Worm (Caenorhabditis elegans) whole organism, dauer: ENCODE measurements around the gene rbm-28.

Experiments
- unc-62 ChIP-seq: sonication (generic microtip); optimal IDR thresholded peaks from 2 replicates; lab custom pipeline; 2017; ENCODE audit warnings: missing biosample characterization, missing genetic modification reagents, missing genetic modification characterization

rbm-28 gene

DNA sequence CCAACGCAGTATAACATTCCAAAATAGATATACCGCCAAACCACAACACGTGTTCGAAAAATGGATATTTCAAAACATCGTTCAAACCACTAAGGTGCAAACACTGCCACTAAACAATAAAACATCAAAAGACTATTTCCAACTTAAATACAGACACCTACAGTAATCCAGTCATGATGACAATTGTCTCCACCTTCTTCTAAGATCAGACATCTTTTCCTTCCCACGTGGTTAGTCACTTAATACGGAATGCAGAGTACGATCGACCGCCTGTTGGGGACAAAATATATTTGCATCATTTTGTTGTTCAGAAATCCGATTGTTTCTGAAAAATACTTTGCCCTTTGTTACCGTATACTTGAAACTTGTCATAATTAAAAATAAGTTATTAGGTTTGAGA is 15.8 kb upstream of the rbm-28 start:
- no peak for TF ChIP-seq unc-62 (GFP tag; lab: Kevin White, UChicago)

DNA sequence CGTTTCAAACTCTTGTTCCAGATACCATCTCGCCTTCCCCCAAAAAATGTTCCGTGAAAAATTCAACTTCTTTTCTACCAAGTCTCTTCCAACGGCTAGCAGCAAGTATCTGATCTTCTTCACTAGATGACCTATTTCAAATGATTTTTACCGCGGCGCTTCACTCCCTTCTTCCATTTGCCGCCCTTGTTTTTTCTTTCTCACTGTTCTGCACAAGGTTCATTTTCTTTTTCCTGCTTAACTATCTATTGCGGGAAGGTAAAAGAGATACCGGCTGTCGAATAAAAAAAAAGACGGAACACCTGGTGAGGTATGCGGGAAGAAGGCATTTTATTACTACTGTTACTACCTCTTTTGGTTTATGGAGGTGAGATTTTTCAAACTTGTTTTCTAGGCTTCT is 14.0 kb upstream of the rbm-28 start, which contains the start of gene cdh-7:
Gene cdh-7 (plus strand): TSS at position 214 of the 400 bp plus-strand sequence.
- no peak for TF ChIP-seq unc-62 (GFP tag; lab: Kevin White, UChicago)

DNA sequence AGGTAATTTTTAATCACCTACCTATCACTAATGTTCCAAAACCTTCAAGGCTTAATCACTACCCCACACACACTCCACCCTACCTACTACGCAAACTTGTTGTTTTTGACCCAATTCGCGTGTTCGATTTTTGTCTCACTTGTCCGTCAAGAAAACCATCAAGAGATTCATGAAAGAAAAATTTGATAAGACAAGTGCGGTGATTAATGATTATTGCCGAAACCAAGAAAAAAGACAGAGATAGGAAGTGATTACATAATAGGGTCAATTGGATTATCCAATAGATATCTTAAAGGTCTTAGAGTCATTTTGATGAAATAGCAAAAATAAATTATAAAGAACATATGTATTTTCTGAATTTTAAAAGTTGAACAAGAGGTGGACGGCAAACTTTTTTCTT is 12.8 kb upstream of the rbm-28 start:
- no peak for TF ChIP-seq unc-62 (GFP tag; lab: Kevin White, UChicago)

DNA sequence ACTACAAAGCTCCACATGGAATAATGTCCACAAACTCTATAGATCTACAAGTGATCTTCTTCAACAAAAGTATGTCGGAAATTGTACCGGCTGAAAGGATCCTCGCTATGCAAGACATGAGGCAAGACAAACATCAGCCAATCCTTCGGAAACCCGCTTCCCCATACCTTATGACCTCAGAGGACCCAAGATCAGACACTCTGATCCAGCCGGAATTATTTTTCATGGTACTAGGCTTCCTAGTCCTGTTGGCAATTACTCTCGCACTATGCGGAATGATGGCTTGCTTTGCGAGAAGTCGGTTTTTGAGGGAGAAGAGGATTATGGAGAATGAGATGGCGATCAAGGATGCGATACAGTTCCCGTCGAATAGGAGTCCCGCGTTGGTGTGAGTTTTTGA is 7.2 kb upstream of the rbm-28 start:
- TF ChIP-seq unc-62 (GFP tag; lab: Kevin White, UChicago) = no peak

DNA sequence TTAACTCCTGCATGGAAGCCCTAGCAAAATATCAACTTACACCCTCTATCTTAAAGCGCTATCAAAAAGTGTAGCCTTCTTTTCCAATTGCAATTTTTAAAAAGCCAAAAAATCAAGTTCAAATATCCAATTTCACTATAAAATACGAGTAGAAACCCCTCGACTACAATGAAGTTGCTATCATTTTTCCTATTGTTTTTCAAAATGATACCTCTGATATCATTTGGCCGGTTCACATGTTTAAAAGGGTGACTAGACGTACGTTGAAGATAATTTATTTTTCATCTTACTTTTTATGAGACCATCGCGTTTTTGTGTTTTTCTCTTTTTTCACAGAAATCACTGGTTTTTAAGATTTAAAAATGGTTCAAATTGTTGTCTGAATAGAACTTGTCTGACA is 5.6 kb upstream of the rbm-28 start, which contains the start of gene R05H10.1:
Gene R05H10.1 (plus strand): TSS at position 334 of the 400 bp plus-strand sequence.
- no peak for TF ChIP-seq unc-62 (GFP tag; lab: Kevin White, UChicago)

DNA sequence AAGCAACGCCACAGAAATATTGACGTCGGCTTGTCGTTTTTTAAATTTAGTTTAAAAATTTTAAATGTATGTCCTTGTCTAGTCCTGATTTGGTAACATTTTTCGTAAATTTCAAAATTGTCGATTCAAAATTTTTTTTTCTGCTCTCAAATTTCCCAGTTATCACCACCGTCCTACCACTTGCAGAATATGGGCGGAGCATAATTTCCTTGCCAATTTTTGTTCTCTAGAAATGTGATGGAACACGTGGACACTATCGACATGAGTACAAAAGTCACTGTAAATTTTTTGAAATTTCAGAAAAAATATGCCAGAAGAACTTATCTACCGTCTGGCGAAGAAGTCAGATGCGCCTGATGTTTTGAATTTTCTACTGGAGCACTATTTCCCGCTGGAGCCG is 1.8 kb upstream of the rbm-28 start, which contains the start of gene R05H10.7:
Gene R05H10.7 (plus strand): TSS at position 301 of the 400 bp plus-strand sequence.
- no peak for TF ChIP-seq unc-62 (GFP tag; lab: Kevin White, UChicago)

DNA sequence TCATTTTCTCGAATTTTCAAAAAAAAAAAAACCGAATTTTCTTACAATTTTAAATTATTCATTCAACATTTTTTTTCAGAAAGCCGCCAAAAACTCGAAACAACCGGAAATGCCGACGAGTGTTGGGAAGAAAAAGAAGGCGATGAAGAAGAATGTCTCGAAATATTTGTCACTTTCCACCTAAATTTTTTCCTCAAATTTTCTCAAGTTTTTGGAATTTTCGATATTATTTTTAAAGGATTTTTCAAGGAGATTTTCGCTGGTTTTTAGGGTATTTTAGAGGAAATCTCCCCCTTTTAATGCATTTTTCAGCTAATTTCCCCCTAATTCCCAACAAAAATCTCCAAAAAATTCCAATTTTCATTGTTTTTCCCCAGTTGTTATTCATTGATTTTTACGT is 9.1 kb downstream of the rbm-28 start:
- no peak for TF ChIP-seq unc-62 (GFP tag; lab: Kevin White, UChicago)

DNA sequence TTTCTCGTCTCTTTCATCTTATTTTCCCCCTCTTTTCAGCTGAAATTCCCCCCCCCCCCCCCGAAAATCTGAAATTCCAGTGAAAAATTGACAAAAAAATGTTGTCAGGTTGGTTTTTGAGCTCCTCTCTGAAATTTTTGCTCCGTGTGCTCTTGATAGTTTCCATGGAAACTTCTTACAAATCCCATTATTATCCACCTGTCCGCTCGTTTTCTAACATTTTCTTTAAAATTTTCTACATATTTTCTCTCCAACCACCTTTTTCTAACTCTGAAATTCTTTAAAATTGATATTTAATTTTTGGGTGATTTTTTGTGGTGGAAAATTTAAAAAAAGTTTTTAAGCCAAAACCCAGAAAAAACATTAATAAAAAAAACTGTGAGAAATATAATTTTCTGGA is 9.6 kb downstream of the rbm-28 start, which contains the start of gene gpx-2:
Gene gpx-2 (plus strand): TSS at position 99 of the 400 bp plus-strand sequence.
- TF ChIP-seq unc-62 (GFP tag; lab: Kevin White, UChicago) = no peak

DNA sequence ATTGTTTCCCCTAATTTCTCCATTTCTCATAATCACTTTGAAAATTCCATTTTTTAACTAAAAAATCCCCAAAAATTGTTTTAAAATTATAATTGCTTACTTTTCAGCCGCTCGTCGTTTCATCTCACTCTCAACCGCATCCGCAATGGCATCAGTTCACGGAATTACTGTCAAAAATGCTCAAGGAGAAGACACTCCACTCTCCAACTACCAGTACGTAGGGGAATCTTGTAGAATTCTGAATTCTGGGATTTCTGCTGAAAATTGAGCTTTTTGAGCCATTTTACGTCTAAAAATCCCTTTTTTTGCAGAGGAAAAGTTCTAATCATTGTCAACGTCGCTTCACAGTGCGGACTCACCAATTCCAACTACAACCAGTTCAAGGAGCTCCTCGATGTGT is 10.5 kb downstream of the rbm-28 start:
- no peak for TF ChIP-seq unc-62 (GFP tag; lab: Kevin White, UChicago)

DNA sequence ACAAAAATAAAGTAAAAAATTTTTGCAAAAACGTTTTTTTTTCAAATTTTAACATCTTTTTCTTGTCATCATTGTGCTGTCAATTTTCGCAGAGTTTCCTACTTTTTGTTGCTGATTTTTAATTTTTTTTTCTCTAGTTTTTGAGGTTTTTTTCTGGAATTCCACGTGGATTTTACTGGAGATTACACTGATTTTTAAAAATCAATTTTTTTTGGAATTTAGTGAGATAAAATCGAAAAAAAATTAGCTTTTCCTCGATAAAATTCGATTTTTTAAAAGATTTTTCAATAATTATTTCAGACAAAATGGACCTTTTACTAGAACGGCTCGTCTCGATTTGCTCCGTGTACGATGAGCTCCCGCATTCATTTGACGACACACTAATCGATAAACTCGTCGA is 12.6 kb downstream of the rbm-28 start, which contains the start of gene R05H10.3:
Gene R05H10.3 (plus strand): TSS at position 301 of the 400 bp plus-strand sequence.
- TF ChIP-seq unc-62 (GFP tag; lab: Kevin White, UChicago) = no peak

DNA sequence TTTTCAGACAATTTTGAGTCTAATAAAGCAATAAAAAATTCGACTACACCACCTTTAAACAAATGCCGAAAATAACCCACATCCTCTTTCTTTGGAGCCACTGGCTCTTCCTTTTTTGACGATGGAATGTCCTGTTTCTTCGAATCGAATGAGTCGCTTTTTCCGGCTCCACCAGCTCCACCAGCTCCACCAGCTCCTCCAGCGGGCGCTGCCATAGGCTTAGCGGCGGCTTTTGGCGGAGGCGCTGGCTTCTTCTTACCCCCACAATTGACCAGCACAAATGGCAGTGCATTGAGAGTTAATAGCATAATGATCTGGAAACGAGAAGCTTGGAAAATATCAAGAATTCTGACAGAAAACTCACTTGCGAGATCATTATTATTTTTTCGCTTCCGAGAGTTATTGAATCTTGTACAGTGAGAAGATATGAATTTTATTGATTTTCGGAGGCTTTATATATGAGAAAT is 19.7 kb downstream of the rbm-28 start, which contains the start of gene Y53F4A.2:
Gene Y53F4A.2 (minus strand): TSS at position 417 of the 467 bp plus-strand sequence.
- no peak for TF ChIP-seq unc-62 (GFP tag; lab: Kevin White, UChicago)

DNA sequence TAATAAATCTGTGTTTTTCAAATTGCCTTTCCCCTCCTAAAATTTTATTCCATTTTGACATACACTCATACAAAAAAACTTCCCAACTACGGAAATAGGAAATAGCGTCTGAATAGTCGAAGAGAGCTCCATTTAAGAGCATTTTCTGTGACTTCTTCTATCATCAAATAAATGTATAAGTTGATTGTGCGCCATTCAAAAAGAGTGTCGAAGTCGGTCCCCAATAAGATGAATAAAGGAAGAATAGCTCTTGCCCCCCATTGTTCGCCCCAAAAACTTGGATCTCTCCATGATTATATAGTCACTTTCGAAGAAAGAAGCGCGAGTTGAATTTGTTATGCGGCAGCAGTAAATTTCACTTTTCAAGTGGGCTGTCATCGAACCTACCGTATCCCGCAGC is 35.5 kb downstream of the rbm-28 start:
- TF ChIP-seq unc-62 (GFP tag; lab: Kevin White, UChicago) = no peak

DNA sequence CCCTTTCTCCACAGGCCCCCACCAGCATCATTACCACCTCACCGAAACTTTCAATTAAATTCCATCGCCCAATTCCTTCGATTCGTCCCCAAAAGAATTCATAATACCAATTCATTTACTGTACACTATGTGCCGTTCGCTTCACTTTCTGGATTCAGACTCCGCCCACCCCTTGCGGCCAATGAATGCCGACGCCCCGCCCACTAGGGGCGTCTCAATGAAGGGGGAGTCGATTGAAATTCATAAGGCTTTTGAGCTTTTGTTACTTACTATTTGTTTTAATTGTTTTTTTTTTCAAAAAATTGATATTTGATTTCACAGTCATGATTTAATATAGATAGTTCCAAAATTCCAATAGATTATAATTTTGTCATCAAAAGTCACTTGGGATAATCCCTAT is 39.4 kb downstream of the rbm-28 start:
- no peak for TF ChIP-seq unc-62 (GFP tag; lab: Kevin White, UChicago)

DNA sequence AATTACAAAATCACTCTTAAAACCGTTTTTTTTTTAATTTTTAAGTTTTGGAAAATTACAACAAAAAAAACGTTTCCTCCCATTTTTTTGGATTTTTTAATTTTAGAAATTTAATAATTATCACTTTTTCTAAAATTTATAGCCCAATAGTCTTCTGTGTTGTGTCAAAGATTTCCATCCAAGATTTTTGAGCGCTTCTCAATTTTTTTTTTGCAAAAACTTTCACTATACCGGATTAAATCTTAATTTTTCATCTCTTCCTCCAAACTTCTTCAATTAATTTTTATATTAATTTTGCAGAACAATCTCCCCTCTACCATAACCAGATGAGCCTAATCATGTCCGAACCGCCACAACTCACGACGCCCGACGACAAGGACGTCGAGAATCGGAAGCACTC is 45.1 kb downstream of the rbm-28 start, which contains the start of gene cog-1:
Gene cog-1 (plus strand): TSS at position 301 of the 400 bp plus-strand sequence.
- TF ChIP-seq unc-62 (GFP tag; lab: Kevin White, UChicago) = no peak

DNA sequence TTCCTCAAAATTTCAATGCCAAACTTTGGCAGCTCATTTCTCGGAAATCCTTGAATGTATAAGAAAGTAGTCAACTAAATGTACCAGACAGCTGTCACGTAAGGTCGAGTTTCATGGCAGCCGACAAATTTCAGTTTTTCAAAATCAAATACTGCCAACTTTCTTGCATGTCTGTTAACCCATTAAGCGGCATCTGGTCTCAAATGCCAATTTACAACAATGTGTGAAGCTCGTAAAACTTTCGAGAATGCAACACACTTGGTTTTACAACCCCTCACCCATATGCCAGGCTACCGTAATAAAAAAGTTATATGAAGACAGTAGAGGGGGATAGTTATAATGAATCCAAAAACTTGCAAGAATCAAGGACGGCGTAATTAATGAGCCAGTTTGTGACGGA is 46.6 kb downstream of the rbm-28 start:
- TF ChIP-seq unc-62 (GFP tag; lab: Kevin White, UChicago) = no peak

DNA sequence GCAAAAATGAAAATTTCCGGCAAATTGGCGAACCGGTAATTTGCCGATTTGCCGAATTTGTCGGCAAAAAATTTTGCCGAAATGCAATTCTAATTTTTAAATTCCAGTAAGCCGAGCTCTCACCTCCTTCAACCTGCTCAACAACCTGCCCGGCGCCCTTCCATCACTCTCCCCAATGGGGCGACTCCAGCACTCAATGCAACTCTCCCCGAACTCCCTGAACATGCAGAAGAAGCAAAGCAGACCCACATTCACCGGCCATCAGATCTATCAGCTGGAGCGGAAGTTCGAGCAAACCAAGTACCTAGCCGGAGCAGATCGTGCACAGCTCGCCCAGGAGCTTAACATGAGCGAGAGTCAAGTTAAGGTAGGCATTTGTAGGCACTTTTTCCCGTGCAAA is 47.6 kb downstream of the rbm-28 start:
- TF ChIP-seq unc-62 (GFP tag; lab: Kevin White, UChicago) = no peak

DNA sequence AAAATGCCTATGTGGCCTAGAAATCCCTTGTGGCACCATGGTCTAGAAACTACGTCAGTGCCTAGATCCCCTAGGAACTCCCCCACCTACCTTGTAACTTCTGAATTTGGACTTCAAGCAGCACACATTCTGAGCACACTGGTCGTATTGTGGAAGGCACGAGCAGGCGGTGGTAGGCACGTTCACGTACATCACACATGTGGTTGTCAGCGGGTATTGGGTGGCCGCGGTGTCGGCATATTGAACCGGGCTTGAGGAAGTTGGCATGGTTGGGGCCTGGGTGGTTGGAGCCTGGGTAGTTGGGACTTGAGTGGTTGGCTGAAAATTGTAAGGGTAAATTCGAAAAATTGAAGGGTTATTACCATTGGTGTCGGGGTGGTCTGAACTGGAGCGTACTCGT is 50.7 kb downstream of the rbm-28 start:
- no peak for TF ChIP-seq unc-62 (GFP tag; lab: Kevin White, UChicago)
